Worm (Caenorhabditis elegans): Measurements from ENCODE around the gene nep-13.

DNA sequence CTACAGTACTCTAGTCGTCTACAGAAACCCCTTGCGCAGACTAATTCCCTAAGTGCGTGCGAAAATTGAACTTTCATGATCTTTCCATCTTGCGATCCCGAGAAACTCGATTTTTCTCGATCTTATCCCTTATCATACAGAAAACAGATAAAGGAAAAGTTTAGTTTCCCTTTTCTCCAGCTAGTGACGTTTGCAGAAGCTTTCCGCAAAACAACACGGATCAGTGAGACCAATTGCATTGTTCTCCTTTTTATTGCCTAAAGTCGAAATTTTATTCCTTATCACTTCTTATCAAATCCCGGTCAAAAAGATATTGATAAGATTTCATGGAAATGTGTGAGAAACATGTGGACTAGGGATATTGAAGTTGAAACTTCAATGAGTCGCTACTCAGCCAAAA lies 40.6 kb upstream of the nep-13 start:
- TF ChIP-seq pha-4 (tag; optimal IDR thresholded peaks at IDR 0.05) (no peak), Y79H2A.3 (GFP tag; conservative IDR thresholded peaks at IDR 0.05) (no peak), K12H6.12 (tag; optimal IDR thresholded peaks at IDR 0.05) (no peak), madf-6 (GFP tag; IDR thresholded peaks at IDR 0.05) (no peak), snpc-3.4 (tag; optimal IDR thresholded peaks at IDR 0.05) (no peak), hlh-12 (tag; optimal IDR thresholded peaks at IDR 0.05) (no peak), snpc-1.1 (tag; optimal IDR thresholded peaks at IDR 0.05; ENCODE audit: insufficient read depth) (no peak), ceh-27 (GFP tag; optimal IDR thresholded peaks at IDR 0.05) (no peak), Y53F4B.3 (GFP tag; IDR thresholded peaks at IDR 0.05) (no peak)
